Worm (Caenorhabditis elegans) whole organism, L2 larva: ENCODE results near the gene algn-3.
A peak's percentile ranks its signal among the peaks of the same experiment; 100 is the strongest.

Source experiments
- C34F6.9 ChIP-seq: fragments of 150-350 bp; optimal IDR thresholded peaks from 2 replicates; lab custom pipeline; 2014; ENCODE audit warnings: missing biosample characterization, missing genetic modification characterization
- F13H6.1 ChIP-seq: sonication (generic microtip); optimal IDR thresholded peaks from 2 replicates; lab custom pipeline; 2016; ENCODE audit warnings: missing genetic modification characterization, missing compliant biosample characterization
- R02D3.7 ChIP-seq: fragments of 150-350 bp; optimal IDR thresholded peaks from 2 replicates; lab custom pipeline; 2014; ENCODE audit warnings: missing biosample characterization, missing genetic modification characterization
- Y55F3AM.14 ChIP-seq: fragments of 200-800 bp; sonication (Bioruptor generic); optimal IDR thresholded peaks from 2 replicates; lab custom pipeline; 2018; ENCODE audit warnings: mild to moderate bottlenecking, missing genetic modification characterization, missing compliant biosample characterization
- alr-1 ChIP-seq: fragments of 150-350 bp; optimal IDR thresholded peaks from 2 replicates; lab custom pipeline; 2014; ENCODE audit warnings: missing biosample characterization, missing genetic modification characterization
- ama-1 ChIP-seq: fragments of 150-350 bp; optimal IDR thresholded peaks from 2 replicates; lab custom pipeline; 2018; ENCODE audit warnings: inconsistent platforms
- blmp-1 ChIP-seq: sonication (generic microtip); optimal IDR thresholded peaks from 2 replicates; lab custom pipeline; 2017; ENCODE audit warnings: missing genetic modification characterization, mild to moderate bottlenecking, missing compliant biosample characterization, antibody characterized with exemption, moderate library complexity; ENCODE audit not compliant: insufficient read depth
- ceh-16 ChIP-seq: fragments of 150-350 bp; optimal IDR thresholded peaks from 2 replicates; lab custom pipeline; 2014; ENCODE audit warnings: missing biosample characterization, missing genetic modification characterization
- ceh-82 ChIP-seq: fragments of 150-350 bp; optimal IDR thresholded peaks from 2 replicates; lab custom pipeline; 2014; ENCODE audit warnings: missing biosample characterization, missing genetic modification characterization
- crh-2 ChIP-seq: sonication (generic microtip); optimal IDR thresholded peaks from 2 replicates; lab custom pipeline; 2017; ENCODE audit warnings: missing biosample characterization, missing genetic modification characterization
- egl-27 ChIP-seq: sonication (generic microtip); optimal IDR thresholded peaks from 3 replicates; lab custom pipeline; 2017; ENCODE audit warnings: missing biosample characterization, missing genetic modification reagents, missing genetic modification characterization
- elt-1 ChIP-seq: fragments of 150-350 bp; optimal IDR thresholded peaks from 2 replicates; lab custom pipeline; 2014; ENCODE audit warnings: missing biosample characterization, missing genetic modification characterization
- elt-3 ChIP-seq: sonication (generic microtip); optimal IDR thresholded peaks from 2 replicates; lab custom pipeline; 2017; ENCODE audit warnings: missing biosample characterization, missing genetic modification characterization
- gmeb-1 ChIP-seq: fragments of 150-350 bp; optimal IDR thresholded peaks from 2 replicates; lab custom pipeline; 2014; ENCODE audit warnings: missing biosample characterization, missing genetic modification characterization
- lin-11 ChIP-seq: fragments of 150-350 bp; sonication (generic microtip); optimal IDR thresholded peaks from 2 replicates; lab custom pipeline; 2014; ENCODE audit warnings: missing biosample characterization, missing genetic modification characterization, inconsistent platforms, mixed read lengths
- lin-13 ChIP-seq: fragments of 150-350 bp; optimal IDR thresholded peaks from 2 replicates; lab custom pipeline; 2014; ENCODE audit warnings: missing biosample characterization, missing genetic modification reagents, missing genetic modification characterization
- lsy-2 ChIP-seq, 2 experiments: fragments of 150-350 bp in 1 of 2; sonication (generic microtip) in 1 of 2; optimal IDR thresholded peaks; 2 replicates each; lab custom pipeline; 2014 to 2017; ENCODE audit warnings: missing biosample characterization in 2 of 2, missing genetic modification characterization in 2 of 2
- mab-5 ChIP-seq: fragments of 150-350 bp; optimal IDR thresholded peaks from 2 replicates; lab custom pipeline; 2014; ENCODE audit warnings: missing biosample characterization, missing genetic modification characterization
- nhr-10 ChIP-seq: sonication (generic microtip); optimal IDR thresholded peaks from 2 replicates; lab custom pipeline; 2017; ENCODE audit warnings: missing biosample characterization, missing genetic modification characterization
- nhr-12 ChIP-seq: fragments of 150-350 bp; optimal IDR thresholded peaks from 2 replicates; lab custom pipeline; 2014; ENCODE audit warnings: missing biosample characterization, missing genetic modification characterization
- nhr-23 ChIP-seq: fragments of 150-350 bp; optimal IDR thresholded peaks from 2 replicates; lab custom pipeline; 2014; ENCODE audit warnings: missing biosample characterization, missing genetic modification reagents, missing genetic modification characterization
- nhr-77 ChIP-seq: fragments of 150-350 bp; optimal IDR thresholded peaks from 2 replicates; lab custom pipeline; 2014; ENCODE audit warnings: missing biosample characterization, missing genetic modification characterization
- peb-1 ChIP-seq: fragments of 150-350 bp; optimal IDR thresholded peaks from 2 replicates; lab custom pipeline; 2014; ENCODE audit warnings: missing biosample characterization, missing genetic modification characterization
- sem-4 ChIP-seq: fragments of 150-350 bp; optimal IDR thresholded peaks from 2 replicates; lab custom pipeline; 2014; ENCODE audit warnings: missing biosample characterization, missing genetic modification reagents, missing genetic modification characterization
- sma-3 ChIP-seq: sonication (generic microtip); optimal IDR thresholded peaks from 2 replicates; lab custom pipeline; 2016; ENCODE audit warnings: missing genetic modification reagents, missing genetic modification characterization, missing compliant biosample characterization
- sma-9 ChIP-seq, 2 experiments: fragments of 150-350 bp in 1 of 2; sonication (generic microtip) in 1 of 2; optimal IDR thresholded peaks; 2 replicates each; lab custom pipeline; 2014 to 2016; ENCODE audit warnings: missing genetic modification characterization in 2 of 2, mild to moderate bottlenecking in 1 of 2, missing biosample characterization in 1 of 2, missing compliant biosample characterization in 1 of 2, missing genetic modification reagents in 1 of 2, moderate library complexity in 1 of 2
- snpc-4 ChIP-seq: fragments of 150-350 bp; optimal IDR thresholded peaks from 2 replicates; lab custom pipeline; 2014; ENCODE audit warnings: missing biosample characterization, missing genetic modification characterization
- unc-39 ChIP-seq: fragments of 150-350 bp; optimal IDR thresholded peaks from 2 replicates; lab custom pipeline; 2014; ENCODE audit warnings: missing biosample characterization, missing genetic modification characterization
- unc-55 ChIP-seq: fragments of 150-350 bp; sonication (generic microtip); optimal IDR thresholded peaks from 3 replicates; lab custom pipeline; 2014; ENCODE audit warnings: missing biosample characterization, missing genetic modification reagents, missing genetic modification characterization
- unc-62 ChIP-seq: fragments of 150-350 bp; optimal IDR thresholded peaks from 2 replicates; lab custom pipeline; 2014; ENCODE audit warnings: missing biosample characterization, missing genetic modification reagents, missing genetic modification characterization
- ztf-1 ChIP-seq: fragments of 200-800 bp; sonication (Bioruptor generic); conservative IDR thresholded peaks from 2 replicates; pipeline ENCODE4 v1.3.6; 2022; ENCODE audit warnings: missing genetic modification characterization, missing compliant biosample characterization
- ztf-11 ChIP-seq: sonication (generic microtip); optimal IDR thresholded peaks from 2 replicates; lab custom pipeline; 2017; ENCODE audit warnings: missing biosample characterization, missing genetic modification characterization

algn-3 gene

DNA sequence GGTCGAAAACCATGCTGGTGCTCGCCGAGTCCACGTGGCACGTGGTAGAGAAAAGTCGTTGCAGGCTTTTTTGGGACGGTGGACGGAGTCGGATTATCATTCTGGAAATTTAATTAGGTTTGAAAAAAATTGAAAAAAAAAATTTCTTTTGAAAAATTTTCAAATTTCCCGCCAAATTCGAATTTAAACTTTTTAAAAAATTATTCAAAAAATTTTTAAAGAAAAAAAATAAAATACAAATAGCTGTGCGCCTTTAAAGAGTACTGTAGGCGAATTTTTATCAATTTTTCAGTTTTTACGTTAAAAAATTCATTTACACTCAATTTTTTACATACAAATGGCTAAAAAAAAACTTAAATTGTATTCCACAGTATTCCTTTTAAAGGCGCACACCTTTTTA is 5.8 kb downstream of the algn-3 start, which contains the start of gene K09E4.3:
K09E4.3 (minus strand) TSS at position 101 of the 400 bp plus-strand sequence.
- TF ChIP-seq C34F6.9 (tag; lab: Kevin White, UChicago) (no peak), sma-3 (GFP tag; lab: Kevin White, UChicago) (no peak), ceh-82 (tag; lab: Kevin White, UChicago) (no peak), peb-1 (tag; lab: Kevin White, UChicago) (no peak), sma-9 (GFP tag; optimal IDR thresholded peaks at IDR 0.05; lab: Kevin White, UChicago) (no peak), sma-9 (tag; optimal IDR thresholded peaks at IDR 0.05; lab: Kevin White, UChicago) (no peak), unc-62 (GFP tag; lab: Kevin White, UChicago) (no peak)

DNA sequence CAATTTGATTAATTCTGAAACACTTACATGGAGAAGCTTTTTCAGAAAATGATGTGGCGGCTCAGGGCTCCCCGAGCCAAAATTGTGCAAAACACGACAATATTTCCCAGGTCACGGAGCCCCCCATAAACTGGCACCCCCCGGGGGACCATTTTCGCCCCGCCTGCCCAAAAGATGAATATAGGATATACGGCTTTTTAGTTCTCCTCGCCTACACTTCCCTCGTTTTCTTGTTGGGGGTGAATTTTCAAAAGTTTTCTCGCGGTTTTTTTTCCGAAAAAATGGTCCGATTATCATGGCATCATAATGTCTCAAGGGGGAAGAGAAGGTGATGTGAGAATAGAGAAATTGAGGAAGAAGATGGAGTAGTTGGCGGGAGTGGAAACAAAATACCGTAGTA is 10.6 kb downstream of the algn-3 start, which contains the start of gene K09E4.4:
K09E4.4 (minus strand) TSS at position 101 of the 400 bp plus-strand sequence.
- TF ChIP-seq ceh-16 (no peak), elt-3 (tag; lab: Kevin White, UChicago) (no peak), nhr-77 (tag; lab: Kevin White, UChicago) (no peak), elt-1 (tag; lab: Kevin White, UChicago) (no peak)

DNA sequence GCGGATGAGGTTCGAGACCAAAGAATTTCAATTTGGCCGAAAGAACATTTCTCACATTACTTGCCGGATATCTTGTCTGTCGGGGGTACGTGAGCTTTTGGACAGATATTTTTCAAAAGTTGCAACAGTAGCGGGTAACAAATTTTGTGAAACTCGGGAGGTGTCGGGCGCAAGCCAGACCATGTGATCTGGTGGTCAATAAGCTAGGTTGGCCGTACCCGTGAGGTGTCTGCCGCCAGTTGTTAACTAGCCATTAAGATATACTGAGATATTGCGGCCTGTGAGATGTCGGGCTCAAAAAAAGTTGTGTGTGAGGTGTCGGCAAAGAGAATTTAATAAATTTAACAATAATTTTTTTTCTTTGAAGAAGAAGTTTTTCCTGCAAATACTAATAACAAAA is 14.2 kb downstream of the algn-3 start:
- TF ChIP-seq sma-9 (GFP tag; optimal IDR thresholded peaks at IDR 0.05; lab: Kevin White, UChicago): no peak
- TF ChIP-seq sma-9 (tag; optimal IDR thresholded peaks at IDR 0.05; lab: Kevin White, UChicago): no peak
- peak; percentile 4 for TF ChIP-seq snpc-4 (tag; lab: Kevin White, UChicago)

DNA sequence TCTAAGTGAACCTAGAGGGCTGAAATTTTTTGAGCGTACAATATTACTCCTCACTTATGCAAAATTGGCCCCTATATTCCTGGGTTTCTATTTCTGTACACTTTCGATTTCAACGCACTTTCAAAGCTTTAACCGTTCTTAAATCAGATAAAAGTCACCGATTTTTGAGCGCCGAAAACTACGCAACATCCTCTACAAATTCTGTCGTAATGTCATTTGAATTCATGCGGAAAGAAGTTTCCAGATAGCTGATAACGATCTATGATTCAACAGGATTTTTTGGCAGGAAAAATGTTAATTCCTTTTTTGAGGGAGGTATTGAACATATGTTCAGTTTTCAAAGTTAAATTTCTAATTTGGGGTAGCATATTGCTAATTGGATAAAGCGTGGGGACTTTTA is 19.8 kb downstream of the algn-3 start:
- TF ChIP-seq Y55F3AM.14: no peak
- no peak for TF ChIP-seq nhr-77 (tag; lab: Kevin White, UChicago)

DNA sequence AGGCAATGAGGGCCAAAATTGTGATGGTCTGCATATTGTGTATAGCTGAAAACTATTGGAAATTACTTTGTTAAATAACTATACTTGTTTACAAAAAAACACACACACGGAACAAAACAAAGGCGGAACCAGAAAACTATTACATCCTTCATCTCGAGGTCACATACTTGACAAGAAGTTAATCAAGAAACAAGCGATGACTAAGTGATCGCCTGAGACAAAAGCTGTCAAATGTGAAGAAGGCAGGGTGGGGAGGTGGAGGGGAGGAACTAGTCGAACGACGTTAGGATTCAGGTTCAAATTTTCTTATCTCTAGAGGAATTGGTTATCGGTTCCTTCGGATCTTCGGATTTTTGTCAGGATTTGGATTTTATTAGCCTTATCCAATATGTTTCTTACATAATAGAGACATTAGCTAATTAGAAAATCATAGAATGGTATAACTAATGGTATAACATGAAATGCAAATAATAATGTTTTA is 23.4 kb downstream of the algn-3 start, which contains the start of gene cpg-7:
cpg-7 (minus strand) TSS at position 51 of the 481 bp plus-strand sequence.
- no peak for TF ChIP-seq sma-9 (GFP tag; optimal IDR thresholded peaks at IDR 0.05; lab: Kevin White, UChicago)
- TF ChIP-seq sma-9 (tag; optimal IDR thresholded peaks at IDR 0.05; lab: Kevin White, UChicago): no peak
- TF ChIP-seq egl-27 (tag; lab: Kevin White, UChicago): no peak
- TF ChIP-seq unc-39 (tag; lab: Kevin White, UChicago): no peak
- TF ChIP-seq sma-3 (GFP tag; lab: Kevin White, UChicago): no peak
- no peak for TF ChIP-seq lin-11 (tag; lab: Kevin White, UChicago)
- TF ChIP-seq F13H6.1 (tag; lab: Kevin White, UChicago): no peak
- TF ChIP-seq ztf-1 (GFP tag; lab: Robert Waterston, UW): no peak
- TF ChIP-seq ama-1 (lab: Kevin White, UChicago): no peak
- no peak for TF ChIP-seq lin-13
- TF ChIP-seq blmp-1 (tag; lab: Kevin White, UChicago): no peak
- TF ChIP-seq lsy-2 (tag; optimal IDR thresholded peaks at IDR 0.05; lab: Kevin White, UChicago): no peak
- no peak for TF ChIP-seq R02D3.7 (tag; lab: Kevin White, UChicago)
- TF ChIP-seq ceh-16: no peak
- no peak for TF ChIP-seq crh-2 (tag; lab: Kevin White, UChicago)
- no peak for TF ChIP-seq sem-4 (tag; lab: Kevin White, UChicago)
- TF ChIP-seq nhr-10 (tag; lab: Kevin White, UChicago): no peak
- TF ChIP-seq nhr-77 (tag; lab: Kevin White, UChicago): no peak
- TF ChIP-seq nhr-23 (tag; lab: Kevin White, UChicago): no peak
- TF ChIP-seq alr-1: no peak

DNA sequence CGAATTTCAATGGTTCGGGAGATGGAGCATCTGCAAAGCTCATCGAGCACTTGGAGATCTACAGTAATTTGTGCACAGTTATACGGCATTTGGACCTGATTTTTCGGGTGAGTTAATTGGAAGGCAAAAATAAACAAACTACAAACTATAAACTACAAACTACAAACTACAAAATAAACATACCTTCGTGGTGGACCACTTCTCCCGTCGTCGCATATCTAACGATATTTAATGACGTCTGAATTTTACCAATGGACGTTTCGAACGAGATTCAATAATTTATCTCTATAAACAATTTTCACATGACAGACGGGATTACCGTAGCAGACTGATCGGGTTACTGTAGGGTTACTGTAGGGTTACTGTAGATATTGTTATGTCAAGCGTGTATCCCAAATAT is 26.5 kb downstream of the algn-3 start:
- TF ChIP-seq Y55F3AM.14 (no peak), mab-5 (no peak), lin-13 (no peak), nhr-23 (tag; lab: Kevin White, UChicago) (no peak), gmeb-1 (tag; lab: Kevin White, UChicago) (no peak), ztf-11 (tag; lab: Kevin White, UChicago) (no peak), unc-55 (GFP tag; lab: Kevin White, UChicago) (no peak), blmp-1 (tag; lab: Kevin White, UChicago) (no peak), sem-4 (tag; lab: Kevin White, UChicago) (no peak), elt-1 (tag; lab: Kevin White, UChicago) (no peak), lin-11 (tag; lab: Kevin White, UChicago) (no peak), nhr-12 (tag; lab: Kevin White, UChicago) (no peak)
